Worm (Caenorhabditis elegans) whole organism, early embryonic: ENCODE measurements around the gene R11G1.11.

Experiments used
- B0310.2 ChIP-seq: sonication (generic microtip); optimal IDR thresholded peaks from 2 replicates; lab custom pipeline; 2016; ENCODE audit warnings: mild to moderate bottlenecking, missing genetic modification characterization, missing compliant biosample characterization
- ama-1 ChIP-seq: fragments of 150-350 bp; optimal IDR thresholded peaks from 2 replicates; lab custom pipeline; 2014
- ceh-36 ChIP-seq: sonication (generic microtip); optimal IDR thresholded peaks from 2 replicates; lab custom pipeline; 2016; ENCODE audit warnings: missing genetic modification characterization, inconsistent platforms, missing compliant biosample characterization
- ets-7 ChIP-seq: sonication (generic microtip); optimal IDR thresholded peaks from 2 replicates; lab custom pipeline; 2016; ENCODE audit warnings: missing genotype, missing genetic modification characterization, missing compliant biosample characterization
- flt-1 ChIP-seq: fragments of 200-800 bp; sonication (Bioruptor generic); IDR thresholded peaks from 2 replicates; pipeline ENCODE4 v1.3.6; 2022; ENCODE audit warnings: missing genetic modification characterization, missing compliant biosample characterization
- hmbx-1 ChIP-seq: sonication (generic microtip); optimal IDR thresholded peaks from 2 replicates; lab custom pipeline; 2016; ENCODE audit warnings: mild to moderate bottlenecking, missing genetic modification characterization, missing compliant biosample characterization
- hnd-1 ChIP-seq: sonication (generic microtip); optimal IDR thresholded peaks from 2 replicates; lab custom pipeline; 2016; ENCODE audit warnings: missing genetic modification characterization, missing compliant biosample characterization
- pes-1 ChIP-seq: fragments of 200-800 bp; sonication (Bioruptor generic); IDR thresholded peaks from 2 replicates; pipeline ENCODE4 v1.3.6; 2022; ENCODE audit warnings: missing genetic modification reagents, missing genetic modification characterization, missing compliant biosample characterization
- scrt-1 ChIP-seq: fragments of 200-800 bp; sonication (Bioruptor generic); IDR thresholded peaks from 2 replicates; pipeline ENCODE4 v1.3.6; 2022; ENCODE audit warnings: missing genetic modification characterization, missing compliant biosample characterization
- sea-1 ChIP-seq: fragments of 200-800 bp; sonication (Bioruptor generic); conservative IDR thresholded peaks from 2 replicates; pipeline ENCODE4 v1.3.6; 2022; ENCODE audit warnings: missing genetic modification characterization, missing compliant biosample characterization
- tbx-11 ChIP-seq: fragments of 200-800 bp; sonication (Bioruptor generic); IDR thresholded peaks from 2 replicates; pipeline ENCODE4 v1.3.6; 2022; ENCODE audit warnings: missing genetic modification characterization, missing compliant biosample characterization
- tbx-37 ChIP-seq: fragments of 200-800 bp; sonication (Bioruptor generic); conservative IDR thresholded peaks from 2 replicates; pipeline ENCODE4 v1.3.6; 2022; ENCODE audit warnings: missing genetic modification reagents, missing genetic modification characterization, missing compliant biosample characterization

DNA sequence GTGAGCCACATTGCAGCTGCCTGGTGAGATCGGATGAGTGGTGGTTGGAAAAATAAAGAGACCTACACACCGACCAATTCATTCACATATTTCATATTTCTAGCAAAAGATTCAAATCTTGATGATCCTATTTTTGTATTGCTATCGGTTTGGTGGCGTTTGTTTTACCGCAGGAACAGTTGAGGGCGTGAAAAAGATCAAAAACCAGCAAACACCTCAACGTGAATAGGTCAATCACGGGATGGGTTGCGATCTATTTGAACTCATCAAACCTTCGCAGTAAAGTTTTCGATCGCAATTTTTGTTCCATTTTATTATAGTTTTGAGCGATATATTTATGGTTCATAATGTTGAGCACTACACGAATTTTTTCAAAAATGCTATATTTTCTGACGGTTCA is 47.1 kb downstream of the R11G1.11 start:
- TF ChIP-seq B0310.2 (tag; lab: Kevin White, UChicago) (no peak), ama-1 (lab: Kevin White, UChicago) (no peak), tbx-11 (GFP tag; lab: Robert Waterston, UW) (no peak), ets-7 (no peak), pes-1 (GFP tag; lab: Robert Waterston, UW) (no peak), tbx-37 (GFP tag; lab: Robert Waterston, UW) (no peak), hnd-1 (tag; lab: Kevin White, UChicago) (no peak), ceh-36 (tag; lab: Kevin White, UChicago) (no peak), scrt-1 (GFP tag; lab: Robert Waterston, UW) (no peak), sea-1 (GFP tag; lab: Robert Waterston, UW) (no peak), flt-1 (GFP tag; lab: Robert Waterston, UW) (no peak), hmbx-1 (tag; lab: Kevin White, UChicago) (no peak)
